Fruit fly (Drosophila melanogaster) whole organism, embryonic: ENCODE measurements around the gene CG13028.

Experiments
- Ada2b ChIP-seq: fragments of 200-800 bp; sonication (Bioruptor generic); IDR thresholded peaks from 2 replicates; pipeline ENCODE4 v1.3.6; 2022; ENCODE audit warnings: missing biosample characterization, missing genetic modification characterization
- Aef1 ChIP-seq: fragments of 200-800 bp; sonication (Bioruptor generic); IDR thresholded peaks from 3 replicates; pipeline ENCODE4 v1.3.6; 2022; ENCODE audit warnings: missing biosample characterization, missing genetic modification characterization
- Atf6 ChIP-seq: fragments of 200-800 bp; sonication (Bioruptor generic); IDR thresholded peaks from 2 replicates; pipeline ENCODE4 v1.3.6; 2022; ENCODE audit warnings: missing biosample characterization, missing genetic modification characterization
- Blimp-1 ChIP-seq: fragments of 200-800 bp; sonication (Bioruptor generic); optimal IDR thresholded peaks from 3 replicates; lab custom pipeline; 2018; ENCODE audit warnings: missing biosample characterization, missing genetic modification characterization, mild to moderate bottlenecking, moderate library complexity, missing genetic modification reagents
- CG10209 ChIP-seq: fragments of 200-800 bp; sonication (Bioruptor generic); optimal IDR thresholded peaks from 3 replicates; lab custom pipeline; 2017; ENCODE audit warnings: missing biosample characterization, mild to moderate bottlenecking, missing genetic modification characterization, missing genetic modification reagents
- CG11504 ChIP-seq: fragments of 200-800 bp; sonication (Bioruptor generic); optimal IDR thresholded peaks from 3 replicates; lab custom pipeline; 2019; ENCODE audit warnings: missing biosample characterization, mild to moderate bottlenecking, missing genetic modification characterization, moderate library complexity
- CG11695 ChIP-seq: fragments of 200-800 bp; sonication (Bioruptor generic); IDR thresholded peaks from 3 replicates; pipeline ENCODE4 v1.3.6; 2022; ENCODE audit warnings: missing biosample characterization, missing genetic modification characterization
- CG11696 ChIP-seq: fragments of 200-800 bp; sonication (Bioruptor generic); IDR thresholded peaks from 2 replicates; pipeline ENCODE4 v1.3.6; 2022; ENCODE audit warnings: missing biosample characterization, missing genetic modification characterization
- CG13624 ChIP-seq: fragments of 200-800 bp; sonication (Bioruptor generic); optimal IDR thresholded peaks from 2 replicates; lab custom pipeline; 2016; ENCODE audit warnings: missing biosample characterization, missing genetic modification characterization
- CG14441 ChIP-seq: fragments of 200-800 bp; sonication (Bioruptor generic); IDR thresholded peaks from 2 replicates; pipeline ENCODE4 v1.3.6; 2022; ENCODE audit warnings: missing biosample characterization, missing genetic modification characterization
- CG14667 ChIP-seq: fragments of 200-800 bp; sonication (Bioruptor generic); IDR thresholded peaks from 2 replicates; pipeline ENCODE4 v1.3.6; 2022; ENCODE audit warnings: missing biosample characterization, missing genetic modification characterization
- CG17359 ChIP-seq: fragments of 200-800 bp; sonication (Bioruptor generic); optimal IDR thresholded peaks from 3 replicates; lab custom pipeline; 2018; ENCODE audit warnings: missing biosample characterization, mild to moderate bottlenecking, missing genetic modification characterization, moderate library complexity
- CG17568 ChIP-seq: fragments of 200-800 bp; sonication (Bioruptor generic); optimal IDR thresholded peaks from 2 replicates; lab custom pipeline; 2018; ENCODE audit warnings: missing biosample characterization, mild to moderate bottlenecking, missing genetic modification characterization, moderate library complexity
- CG18599 ChIP-seq: fragments of 200-800 bp; sonication (Bioruptor generic); optimal IDR thresholded peaks from 3 replicates; lab custom pipeline; 2017; ENCODE audit warnings: missing biosample characterization, missing genetic modification characterization, mild to moderate bottlenecking, moderate library complexity, missing genetic modification reagents
- CG2129 ChIP-seq: fragments of 200-800 bp; sonication (Bioruptor generic); IDR thresholded peaks from 2 replicates; pipeline ENCODE4 v1.3.6; 2022; ENCODE audit warnings: missing biosample characterization, missing genetic modification characterization; ENCODE audit not compliant: partially characterized antibody
- CG3281 ChIP-seq: fragments of 200-800 bp; sonication (Bioruptor generic); optimal IDR thresholded peaks from 3 replicates; lab custom pipeline; 2017; ENCODE audit warnings: missing biosample characterization, mild to moderate bottlenecking, missing genetic modification characterization
- CG3847 ChIP-seq: fragments of 200-800 bp; sonication (Bioruptor generic); IDR thresholded peaks from 2 replicates; pipeline ENCODE4 v1.3.6; 2022; ENCODE audit warnings: missing biosample characterization, missing genetic modification characterization
- CG5245 ChIP-seq: fragments of 200-800 bp; sonication (Bioruptor generic); optimal IDR thresholded peaks from 3 replicates; lab custom pipeline; 2016; ENCODE audit warnings: missing biosample characterization, missing genetic modification characterization
- CG6683 ChIP-seq: fragments of 200-800 bp; sonication (Bioruptor generic); optimal IDR thresholded peaks from 2 replicates; lab custom pipeline; 2017; ENCODE audit warnings: missing biosample characterization, mild to moderate bottlenecking, missing genetic modification characterization, missing genetic modification reagents
- CG7556 ChIP-seq: fragments of 200-800 bp; sonication (Bioruptor generic); optimal IDR thresholded peaks from 2 replicates; lab custom pipeline; 2017; ENCODE audit warnings: missing biosample characterization, mild to moderate bottlenecking, missing genetic modification characterization
- CG7839 ChIP-seq: fragments of 200-800 bp; sonication (Bioruptor generic); optimal IDR thresholded peaks from 3 replicates; lab custom pipeline; 2018; ENCODE audit warnings: missing biosample characterization, mild to moderate bottlenecking, missing genetic modification characterization, moderate library complexity
- CG8478 ChIP-seq: fragments of >200 bp; optimal IDR thresholded peaks from 2 replicates; lab custom pipeline; 2018
- CG8924 ChIP-seq: fragments of 200-800 bp; optimal IDR thresholded peaks from 3 replicates; lab custom pipeline; 2019; ENCODE audit warnings: missing biosample characterization, mild to moderate bottlenecking, missing genetic modification characterization, moderate library complexity
- CG9932 ChIP-seq: fragments of 200-800 bp; sonication (Bioruptor generic); IDR thresholded peaks from 2 replicates; pipeline ENCODE4 v1.3.6; 2022; ENCODE audit warnings: missing biosample characterization, missing genetic modification characterization
- CoRest ChIP-seq: fragments of 200-800 bp; sonication (Bioruptor generic); optimal IDR thresholded peaks from 3 replicates; lab custom pipeline; 2018; ENCODE audit warnings: missing biosample characterization, mild to moderate bottlenecking, missing genetic modification characterization, moderate library complexity
- D19A ChIP-seq: fragments of 200-800 bp; optimal IDR thresholded peaks from 3 replicates; lab custom pipeline; 2019; ENCODE audit warnings: missing biosample characterization, mild to moderate bottlenecking, missing genetic modification characterization, moderate library complexity
- E2f1 ChIP-seq: fragments of 200-800 bp; sonication (Bioruptor generic); IDR thresholded peaks from 2 replicates; pipeline ENCODE4 v1.3.6; 2022; ENCODE audit warnings: missing biosample characterization, missing genetic modification characterization
- E2f2 ChIP-seq: fragments of 200-800 bp; sonication (Bioruptor generic); IDR thresholded peaks from 2 replicates; pipeline ENCODE4 v1.3.6; 2022; ENCODE audit warnings: missing biosample characterization, missing genetic modification characterization
- Fer3 ChIP-seq: fragments of 200-800 bp; sonication (Bioruptor generic); optimal IDR thresholded peaks from 2 replicates; lab custom pipeline; 2018; ENCODE audit warnings: missing biosample characterization, mild to moderate bottlenecking, missing genetic modification characterization, moderate library complexity
- H15 ChIP-seq: fragments of 200-800 bp; sonication (Bioruptor generic); IDR thresholded peaks from 3 replicates; pipeline ENCODE4 v1.3.6; 2022; ENCODE audit warnings: missing biosample characterization, missing genetic modification characterization
- Hmr ChIP-seq: fragments of 200-800 bp; sonication (Bioruptor generic); optimal IDR thresholded peaks from 3 replicates; lab custom pipeline; 2017; ENCODE audit warnings: mild to moderate bottlenecking, missing biosample characterization, missing genetic modification reagents, missing genetic modification characterization
- Hsf ChIP-seq: fragments of 200-800 bp; sonication (Bioruptor generic); optimal IDR thresholded peaks from 3 replicates; lab custom pipeline; 2016; ENCODE audit warnings: missing biosample characterization, missing genetic modification characterization
- Opbp ChIP-seq: fragments of 200-800 bp; sonication (Bioruptor generic); IDR thresholded peaks from 3 replicates; pipeline ENCODE4 v1.3.6; 2022; ENCODE audit warnings: missing biosample characterization, missing genetic modification characterization; ENCODE audit not compliant: partially characterized antibody
- PHDP ChIP-seq: fragments of 200-800 bp; sonication (Bioruptor generic); optimal IDR thresholded peaks from 3 replicates; lab custom pipeline; 2018; ENCODE audit warnings: missing biosample characterization, mild to moderate bottlenecking, missing genetic modification characterization, moderate library complexity
- Pdp1 ChIP-seq, 2 experiments: fragments of 200-800 bp; sonication (Bioruptor generic); optimal IDR thresholded peaks; 3 replicates each; lab custom pipeline; 2016; ENCODE audit warnings: missing biosample characterization in 2 of 2, missing genetic modification characterization in 2 of 2, mild to moderate bottlenecking in 1 of 2, moderate library complexity in 1 of 2
- Rfx ChIP-seq: fragments of 200-800 bp; sonication (Bioruptor generic); IDR thresholded peaks from 2 replicates; pipeline ENCODE4 v1.3.6; 2022; ENCODE audit warnings: missing biosample characterization, missing genetic modification characterization
- Stat92E ChIP-seq, 3 experiments: fragments of >200 bp in 2 of 3; fragments of 200-800 bp in 1 of 3; sonication (Bioruptor generic) in 1 of 3; optimal IDR thresholded peaks; 2 replicates each; lab custom pipeline; 2017 to 2019; ENCODE audit warnings: missing biosample characterization in 3 of 3, missing genetic modification characterization in 3 of 3, mild to moderate bottlenecking in 1 of 3, moderate library complexity in 1 of 3
- abd-A ChIP-seq: fragments of 200-800 bp; sonication (Bioruptor generic); optimal IDR thresholded peaks from 3 replicates; lab custom pipeline; 2019; ENCODE audit warnings: missing biosample characterization, mild to moderate bottlenecking, missing genetic modification characterization, moderate library complexity
- cas ChIP-seq: fragments of 200-800 bp; sonication (Bioruptor generic); IDR thresholded peaks from 2 replicates; pipeline ENCODE4 v1.3.6; 2022; ENCODE audit warnings: missing biosample characterization, missing genetic modification characterization
- dysf ChIP-seq: fragments of 200-800 bp; sonication (Bioruptor generic); IDR thresholded peaks from 3 replicates; pipeline ENCODE4 v1.3.6; 2022; ENCODE audit warnings: missing biosample characterization, missing genetic modification characterization
- fd102C ChIP-seq: fragments of 200-800 bp; sonication (Bioruptor generic); optimal IDR thresholded peaks from 2 replicates; lab custom pipeline; 2018; ENCODE audit warnings: missing biosample characterization, mild to moderate bottlenecking, missing genetic modification characterization, moderate library complexity
- fd3F ChIP-seq: fragments of 200-800 bp; sonication (Bioruptor generic); optimal IDR thresholded peaks from 2 replicates; lab custom pipeline; 2018; ENCODE audit warnings: missing biosample characterization, mild to moderate bottlenecking, missing genetic modification characterization, moderate library complexity
- grau ChIP-seq: fragments of 200-800 bp; optimal IDR thresholded peaks from 3 replicates; lab custom pipeline; 2019; ENCODE audit warnings: missing biosample characterization, mild to moderate bottlenecking, missing genetic modification characterization, moderate library complexity
- insv ChIP-seq, 2 experiments: fragments of 200-800 bp; sonication (Bioruptor generic); optimal IDR thresholded peaks; 3 replicates each; lab custom pipeline; 2016 to 2018; ENCODE audit warnings: missing biosample characterization in 2 of 2, missing genetic modification characterization in 2 of 2
- slbo ChIP-seq: fragments of 200-800 bp; sonication (Bioruptor generic); IDR thresholded peaks from 2 replicates; pipeline ENCODE4 v1.3.6; 2022; ENCODE audit warnings: missing biosample characterization, missing genetic modification characterization
- so ChIP-seq: fragments of 200-800 bp; sonication (Bioruptor generic); IDR thresholded peaks from 3 replicates; pipeline ENCODE4 v1.3.6; 2022; ENCODE audit warnings: missing biosample characterization, missing genetic modification characterization
- sob ChIP-seq: fragments of 200-800 bp; sonication (Bioruptor generic); IDR thresholded peaks from 2 replicates; pipeline ENCODE4 v1.3.6; 2022; ENCODE audit warnings: missing biosample characterization, missing genetic modification characterization
- tgo ChIP-seq: fragments of 200-800 bp; sonication (Bioruptor generic); IDR thresholded peaks from 3 replicates; pipeline ENCODE4 v1.3.6; 2022; ENCODE audit warnings: missing biosample characterization, missing genetic modification characterization
- wdn ChIP-seq: fragments of 200-800 bp; sonication (Bioruptor generic); IDR thresholded peaks from 2 replicates; pipeline ENCODE4 v1.3.6; 2022; ENCODE audit warnings: missing biosample characterization, missing genetic modification characterization

Gene CG13028

DNA sequence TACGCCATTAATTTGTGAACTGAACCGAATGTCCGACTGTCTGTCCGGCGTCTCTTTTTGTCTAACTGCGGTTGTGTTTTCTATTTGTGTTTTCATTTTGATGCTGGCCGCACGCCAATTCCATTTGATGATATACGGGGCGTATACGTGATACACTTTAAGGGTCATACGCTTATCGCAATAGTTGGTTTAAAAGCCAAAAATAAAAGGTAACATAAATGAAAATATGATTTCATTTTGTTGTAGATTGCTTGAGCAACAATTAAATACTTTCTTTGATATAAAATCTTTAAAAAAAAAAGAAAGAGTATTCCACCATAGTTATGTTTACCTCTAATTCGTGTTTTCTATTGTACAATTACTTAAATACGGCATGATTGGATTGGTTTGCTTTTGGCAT lies 38.0 kb upstream of the CG13028 start (continued):
- TF ChIP-seq Stat92E (GFP tag; optimal IDR thresholded peaks at IDR 0.05; lab: Kevin White, UChicago) (no peak), CG6683 (GFP tag; lab: Kevin White, UChicago) (no peak), CG5245 (GFP tag; lab: Kevin White, UChicago) (no peak), CG8478 (lab: Kevin White, UChicago) (no peak), Fer3 (tag; lab: Kevin White, UChicago) (peak; percentile 59), insv (GFP tag; optimal IDR thresholded peaks at IDR 0.05; lab: Kevin White, UChicago) (no peak), CG14667 (GFP tag; lab: Robert Waterston, UW) (peak; percentile 25; the same call in 1 of the 2 replicates), CG18599 (GFP tag; lab: Kevin White, UChicago) (peak; percentile 45), Ada2b (GFP tag; lab: Robert Waterston, UW) (peak; percentile 48; the same call in 1 of the 2 replicates), Atf6 (GFP tag; lab: Robert Waterston, UW) (0 out of 2 replicates have a peak, but pooled peaks have one; percentile 38), tgo (GFP tag; lab: Robert Waterston, UW) (peak; percentile 32; the same call in 1 of the 3 replicates), PHDP (tag; lab: Kevin White, UChicago) (peak; percentile 46), fd3F (GFP tag; lab: Kevin White, UChicago) (peak; percentile 24), H15 (0 out of 3 replicates have a peak, but pooled peaks have one; percentile 9), so (GFP tag; lab: Robert Waterston, UW) (0 out of 3 replicates have a peak, but pooled peaks have one; percentile 54), cas (peak; percentile 51; the same call in 1 of the 2 replicates), CG13624 (peak; percentile 43), D19A (peak; percentile 70), CG11696 (0 out of 2 replicates have a peak, but pooled peaks have one; percentile 13), Pdp1 (GFP tag; optimal IDR thresholded peaks at IDR 0.05; lab: Kevin White, UChicago) (peak in 1 of 2 experiments; percentile 24), Aef1 (GFP tag; lab: Robert Waterston, UW) (peak; percentile 52; the same call in 2 of the 3 replicates), CG9932 (peak; percentile 65), grau (peak; percentile 46), CG2129 (GFP tag; lab: Robert Waterston, UW) (no peak), slbo (GFP tag; lab: Robert Waterston, UW) (peak; percentile 73), Blimp-1 (GFP tag; lab: Kevin White, UChicago) (no peak), E2f1 (GFP tag; lab: Robert Waterston, UW) (0 out of 2 replicates have a peak, but pooled peaks have one; percentile 27), fd102C (GFP tag; lab: Kevin White, UChicago) (no peak), CG14441 (GFP tag; lab: Robert Waterston, UW) (peak; percentile 62), E2f2 (GFP tag; lab: Robert Waterston, UW) (0 out of 2 replicates have a peak, but pooled peaks have one; percentile 26), CG7556 (GFP tag; lab: Kevin White, UChicago) (peak; percentile 11), Hmr (GFP tag; lab: Kevin White, UChicago) (peak; percentile 39), CG11504 (tag; lab: Kevin White, UChicago) (peak; percentile 47), CG10209 (peak; percentile 10), CG17568 (GFP tag; lab: Kevin White, UChicago) (no peak), CG11695 (GFP tag; lab: Robert Waterston, UW) (peak; percentile 60; the same call in 2 of the 3 replicates), CG8924 (tag; lab: Kevin White, UChicago) (no peak), Rfx (peak; percentile 65), sob (GFP tag; lab: Robert Waterston, UW) (peak; percentile 45; the same call in 1 of the 2 replicates), wdn (GFP tag; lab: Robert Waterston, UW) (0 out of 2 replicates have a peak, but pooled peaks have one; percentile 7), abd-A (tag; lab: Kevin White, UChicago) (peak; percentile 14), CG3847 (peak; percentile 37; the same call in 1 of the 2 replicates), CG17359 (tag; lab: Kevin White, UChicago) (peak; percentile 41), CG7839 (peak; percentile 43), dysf (GFP tag; lab: Robert Waterston, UW) (peak; percentile 52; the same call in 2 of the 3 replicates), Opbp (GFP tag; lab: Robert Waterston, UW) (no peak), CoRest (tag; lab: Kevin White, UChicago) (peak; percentile 38), CG3281 (GFP tag; lab: Kevin White, UChicago) (peak; percentile 36), Hsf (GFP tag; lab: Kevin White, UChicago) (no peak)
